Fruit fly (Drosophila melanogaster) whole organism, wandering third instar larva: ENCODE measurements around the gene Prosalpha6T.

Experiments used
- Abd-B ChIP-seq: fragments of >200 bp; optimal IDR thresholded peaks from 2 replicates; lab custom pipeline; 2017; ENCODE audit warnings: missing biosample characterization, missing genetic modification characterization
- CG32264 ChIP-seq: fragments of 200-800 bp; sonication (Bioruptor generic); optimal IDR thresholded peaks from 2 replicates; lab custom pipeline; 2016; ENCODE audit warnings: missing biosample characterization, missing genetic modification characterization
- CG9705 ChIP-seq: fragments of 200-800 bp; sonication (Bioruptor generic); optimal IDR thresholded peaks from 2 replicates; lab custom pipeline; 2018; ENCODE audit warnings: missing biosample characterization, mild to moderate bottlenecking, missing genetic modification characterization
- CrebA ChIP-seq: fragments of 200-800 bp; sonication (Bioruptor generic); optimal IDR thresholded peaks from 2 replicates; lab custom pipeline; 2016; ENCODE audit warnings: missing biosample characterization, mild to moderate bottlenecking, missing genetic modification characterization, borderline replicate concordance
- Dfd ChIP-seq: fragments of >200 bp; optimal IDR thresholded peaks from 2 replicates; lab custom pipeline; 2017; ENCODE audit warnings: missing biosample characterization, missing genetic modification characterization
- GATAd ChIP-seq: sonication (Bioruptor generic); optimal IDR thresholded peaks from 2 replicates; lab custom pipeline; 2016; ENCODE audit warnings: missing biosample characterization, missing genetic modification characterization
- HLH106 ChIP-seq: fragments of 200-800 bp; optimal IDR thresholded peaks from 3 replicates; lab custom pipeline; 2019; ENCODE audit warnings: missing biosample characterization, mild to moderate bottlenecking, missing genetic modification characterization, moderate library complexity
- Hnf4 ChIP-seq: fragments of 200-800 bp; sonication (Bioruptor generic); optimal IDR thresholded peaks from 2 replicates; lab custom pipeline; 2016; ENCODE audit warnings: missing biosample characterization, mild to moderate bottlenecking, missing genetic modification characterization
- Hr78 ChIP-seq: fragments of >200 bp; optimal IDR thresholded peaks from 2 replicates; lab custom pipeline; 2017; ENCODE audit warnings: missing biosample characterization, missing genetic modification characterization
- Hr83 ChIP-seq: fragments of 200-300 bp; sonication (Bioruptor generic); optimal IDR thresholded peaks from 2 replicates; lab custom pipeline; 2016; ENCODE audit warnings: missing biosample characterization, mild to moderate bottlenecking, missing genetic modification characterization, moderate library complexity; ENCODE audit not compliant: poor library complexity, severe bottlenecking
- Jra ChIP-seq: sonication (Bioruptor generic); optimal IDR thresholded peaks from 2 replicates; lab custom pipeline; 2016; ENCODE audit warnings: missing biosample characterization, missing genetic modification characterization
- Mio ChIP-seq: sonication (Bioruptor generic); optimal IDR thresholded peaks from 2 replicates; lab custom pipeline; 2016; ENCODE audit warnings: missing biosample characterization, missing genetic modification characterization
- Myc ChIP-seq: fragments of >200 bp; optimal IDR thresholded peaks from 2 replicates; lab custom pipeline; 2017
- OdsH ChIP-seq: fragments of 200-800 bp; sonication (Bioruptor generic); optimal IDR thresholded peaks from 2 replicates; lab custom pipeline; 2016; ENCODE audit warnings: missing biosample characterization, mild to moderate bottlenecking, missing genetic modification characterization
- Rel ChIP-seq, 2 experiments: fragments of 200-800 bp; sonication (Bioruptor generic) in 1 of 2; optimal IDR thresholded peaks; 2 replicates in 1 of 2; 3 replicates in 1 of 2; lab custom pipeline; 2016 to 2019; ENCODE audit warnings: mild to moderate bottlenecking in 2 of 2, missing biosample characterization in 2 of 2, missing genetic modification characterization in 2 of 2, moderate library complexity in 1 of 2
- Sp1 ChIP-seq: fragments of 200-800 bp; sonication (Bioruptor generic); optimal IDR thresholded peaks from 3 replicates; lab custom pipeline; 2019; ENCODE audit warnings: missing biosample characterization, mild to moderate bottlenecking, missing genetic modification characterization, moderate library complexity
- Vsx2 ChIP-seq: fragments of 200-300, 225-300 bp; sonication (Bioruptor generic); optimal IDR thresholded peaks from 2 replicates; lab custom pipeline; 2018; ENCODE audit warnings: missing biosample characterization, missing genetic modification characterization; ENCODE audit not compliant: partially characterized antibody
- br ChIP-seq: fragments of 200-800 bp; sonication (Bioruptor generic); optimal IDR thresholded peaks from 2 replicates; lab custom pipeline; 2016; ENCODE audit warnings: missing biosample characterization, missing genetic modification characterization
- brk ChIP-seq: fragments of 200-800 bp; sonication (Bioruptor generic); optimal IDR thresholded peaks from 2 replicates; lab custom pipeline; 2016; ENCODE audit warnings: missing biosample characterization, mild to moderate bottlenecking, missing genetic modification characterization
- dmrt93B ChIP-seq: fragments of 200-800 bp; sonication (Bioruptor generic); optimal IDR thresholded peaks from 2 replicates; lab custom pipeline; 2018; ENCODE audit warnings: missing biosample characterization, mild to moderate bottlenecking, missing genetic modification characterization
- dsf ChIP-seq: sonication (Bioruptor generic); optimal IDR thresholded peaks from 2 replicates; lab custom pipeline; 2016; ENCODE audit warnings: missing biosample characterization, missing genetic modification characterization, borderline replicate concordance
- ey ChIP-seq: fragments of 200-800 bp; sonication (Bioruptor generic); optimal IDR thresholded peaks from 2 replicates; lab custom pipeline; 2016; ENCODE audit warnings: missing biosample characterization, missing genetic modification characterization
- foxo ChIP-seq, 2 experiments: fragments of 200-800 bp; sonication (Bioruptor generic); optimal IDR thresholded peaks; 2 replicates in 1 of 2; 3 replicates in 1 of 2; lab custom pipeline; 2016 to 2017; ENCODE audit warnings: missing biosample characterization in 2 of 2, missing genetic modification characterization in 2 of 2
- fru ChIP-seq: fragments of 200-800 bp; sonication (Bioruptor generic); optimal IDR thresholded peaks from 3 replicates; lab custom pipeline; 2016; ENCODE audit warnings: missing biosample characterization, mild to moderate bottlenecking, missing genetic modification characterization
- h ChIP-seq: fragments of 200-800 bp; sonication (Bioruptor generic); optimal IDR thresholded peaks from 3 replicates; lab custom pipeline; 2016; ENCODE audit warnings: missing biosample characterization, mild to moderate bottlenecking, missing genetic modification characterization
- jim ChIP-seq: fragments of 175-275, 200-325 bp; sonication (Bioruptor generic); optimal IDR thresholded peaks from 2 replicates; lab custom pipeline; 2016; ENCODE audit warnings: missing biosample characterization, mild to moderate bottlenecking, missing genetic modification characterization
- lola ChIP-seq: fragments of >200 bp; optimal IDR thresholded peaks from 2 replicates; lab custom pipeline; 2017; ENCODE audit warnings: missing biosample characterization, missing genetic modification characterization
- pan ChIP-seq: fragments of >200 bp; optimal IDR thresholded peaks from 2 replicates; lab custom pipeline; 2017
- psq ChIP-seq: fragments of 200-800 bp; sonication (Bioruptor generic); optimal IDR thresholded peaks from 3 replicates; lab custom pipeline; 2017; ENCODE audit warnings: missing biosample characterization, mild to moderate bottlenecking, missing genetic modification characterization, moderate library complexity
- sage ChIP-seq: fragments of 200-800 bp; sonication (Bioruptor generic); optimal IDR thresholded peaks from 2 replicates; lab custom pipeline; 2016; ENCODE audit warnings: missing biosample characterization, mild to moderate bottlenecking, missing genetic modification characterization
- sv ChIP-seq: fragments of 200-800 bp; sonication (Bioruptor generic); optimal IDR thresholded peaks from 3 replicates; lab custom pipeline; 2016; ENCODE audit warnings: missing biosample characterization, missing genetic modification characterization
- tai ChIP-seq: sonication (Bioruptor generic); optimal IDR thresholded peaks from 2 replicates; lab custom pipeline; 2016; ENCODE audit warnings: missing biosample characterization, missing genetic modification characterization
- usp ChIP-seq: fragments of >200 bp; optimal IDR thresholded peaks from 2 replicates; lab custom pipeline; 2017; ENCODE audit warnings: missing biosample characterization, missing genetic modification characterization

Gene Prosalpha6T

dm6 chr2L:13219281-13220092, 12.4 kb upstream of the Prosalpha6T start, which contains the start of the genes CG9426 and mRF1 (continued):
- TF ChIP-seq Dfd (GFP tag; lab: Kevin White, UChicago), result no peak

dm6 chr2L:13222225-13222648, 9.6 kb upstream of the Prosalpha6T start, which contains the start of the genes Ski6 and CG16812:
Gene Ski6 (minus strand): TSS chr2L:13222429.
Gene CG16812 (plus strand): TSS chr2L:13222587.
- TF ChIP-seq Hr78 (GFP tag; lab: Kevin White, UChicago), result no peak
- TF ChIP-seq sv (GFP tag; lab: Kevin White, UChicago), result peak; percentile 31
- TF ChIP-seq CG32264 (GFP tag; lab: Kevin White, UChicago), result no peak
- TF ChIP-seq OdsH (GFP tag; lab: Kevin White, UChicago), result peak; percentile 70
- TF ChIP-seq HLH106 (tag; lab: Kevin White, UChicago), result peak; percentile 79
- TF ChIP-seq psq (GFP tag; lab: Kevin White, UChicago), result no peak
- TF ChIP-seq Dfd (GFP tag; lab: Kevin White, UChicago), result no peak
- no peak for TF ChIP-seq Rel (GFP tag; optimal IDR thresholded peaks at IDR 0.05; lab: Kevin White, UChicago)
- TF ChIP-seq Rel (tag; optimal IDR thresholded peaks at IDR 0.05; lab: Kevin White, UChicago), result no peak
- no peak for TF ChIP-seq tai (GFP tag; lab: Kevin White, UChicago)
- no peak for TF ChIP-seq usp (GFP tag; lab: Kevin White, UChicago)
- TF ChIP-seq CG9705 (GFP tag; lab: Kevin White, UChicago), result peak; percentile 40
- no peak for TF ChIP-seq Myc (lab: Kevin White, UChicago)
- TF ChIP-seq h (GFP tag; lab: Kevin White, UChicago), result peak; percentile 73
- TF ChIP-seq Vsx2 (GFP tag; lab: Kevin White, UChicago), result no peak
- TF ChIP-seq CrebA (GFP tag; lab: Kevin White, UChicago), result no peak
- TF ChIP-seq Jra (GFP tag; lab: Kevin White, UChicago), result no peak
- no peak for TF ChIP-seq GATAd (GFP tag; lab: Kevin White, UChicago)
- TF ChIP-seq Hnf4 (GFP tag; lab: Kevin White, UChicago), result no peak
- TF ChIP-seq dmrt93B (GFP tag; lab: Kevin White, UChicago), result no peak
- no peak for TF ChIP-seq Abd-B (GFP tag; lab: Kevin White, UChicago)
- TF ChIP-seq Sp1, result no peak
- TF ChIP-seq ey (GFP tag; lab: Kevin White, UChicago), result peak; percentile 46
- TF ChIP-seq fru (GFP tag; lab: Kevin White, UChicago), result no peak
- no peak for TF ChIP-seq dsf
- peak; percentile 36 for TF ChIP-seq Hr83 (GFP tag; lab: Kevin White, UChicago)
- TF ChIP-seq sage (GFP tag; lab: Kevin White, UChicago), result peak; percentile 51
- TF ChIP-seq foxo (GFP tag; optimal IDR thresholded peaks at IDR 0.05; lab: Kevin White, UChicago), result no peak
- TF ChIP-seq jim, result no peak
- TF ChIP-seq br (GFP tag; lab: Kevin White, UChicago), result no peak
- no peak for TF ChIP-seq pan

dm6 chr2L:13225225-13225840, 6.5 kb upstream of the Prosalpha6T start, which contains the start of gene CG15480:
Gene CG15480 (minus strand): TSS chr2L:13225275.
- TF ChIP-seq jim (no peak), GATAd (GFP tag; lab: Kevin White, UChicago) (no peak), OdsH (GFP tag; lab: Kevin White, UChicago) (no peak), br (GFP tag; lab: Kevin White, UChicago) (no peak), Hr83 (GFP tag; lab: Kevin White, UChicago) (no peak), brk (no peak)
- TF ChIP-seq, all 38 proteins: peak for 0

dm6 chr2L:13227242-13227641, 4.6 kb upstream of the Prosalpha6T start, which contains the start of gene CG16813:
Gene CG16813 (plus strand): TSS chr2L:13227529.
- TF ChIP-seq sv (GFP tag; lab: Kevin White, UChicago) (no peak), Abd-B (GFP tag; lab: Kevin White, UChicago) (no peak), dmrt93B (GFP tag; lab: Kevin White, UChicago) (no peak), sage (GFP tag; lab: Kevin White, UChicago) (no peak), Mio (GFP tag; lab: Kevin White, UChicago) (no peak), Dfd (GFP tag; lab: Kevin White, UChicago) (no peak), Vsx2 (GFP tag; lab: Kevin White, UChicago) (no peak), lola (no peak), tai (GFP tag; lab: Kevin White, UChicago) (no peak), HLH106 (tag; lab: Kevin White, UChicago) (no peak), OdsH (GFP tag; lab: Kevin White, UChicago) (no peak)
